Worm (Caenorhabditis elegans) whole organism, young adult: Measurements from ENCODE around the gene Y53F4B.10.

Source experiments
- C06A6.2 ChIP-seq: fragments of 200-800 bp; sonication (Bioruptor generic); conservative IDR thresholded peaks from 2 replicates; pipeline ENCODE4 v1.3.6; 2022; ENCODE audit warnings: missing genetic modification characterization, missing compliant biosample characterization
- F49E8.2 ChIP-seq: sonication (generic microtip); optimal IDR thresholded peaks from 3 replicates; lab custom pipeline; 2017; ENCODE audit warnings: missing genetic modification characterization, mild to moderate bottlenecking, missing compliant biosample characterization, antibody characterized with exemption, moderate library complexity; ENCODE audit not compliant: insufficient read depth
- ama-1 ChIP-seq, 3 experiments: fragments of 150-350 bp in 1 of 3; sonication (generic microtip) in 2 of 3; optimal IDR thresholded peaks; 2 replicates each; lab custom pipeline; 2014 to 2018; ENCODE audit warnings: missing biosample characterization in 2 of 3, missing genetic modification characterization in 2 of 3, missing genetic modification reagents in 2 of 3
- let-607 ChIP-seq, 2 experiments: fragments of 200-800 bp in 1 of 2; sonication (Bioruptor generic) in 1 of 2; sonication (generic microtip) in 1 of 2; optimal IDR thresholded peaks; 2 replicates each; lab custom pipeline; 2016 to 2018; ENCODE audit warnings: mild to moderate bottlenecking in 2 of 2, missing compliant biosample characterization in 2 of 2, missing genetic modification characterization in 2 of 2, moderate library complexity in 2 of 2, missing genotype in 1 of 2
- lin-35 ChIP-seq, 3 experiments: fragments of 150-350 bp in 2 of 3; sonication (generic microtip) in 1 of 3; optimal IDR thresholded peaks; 2 replicates each; lab custom pipeline; 2014 to 2018; ENCODE audit warnings: missing biosample characterization in 3 of 3, missing genetic modification characterization in 3 of 3, missing genetic modification reagents in 3 of 3
- madf-10 ChIP-seq: sonication (generic microtip); optimal IDR thresholded peaks from 2 replicates; lab custom pipeline; 2016; ENCODE audit warnings: mild to moderate bottlenecking, missing genetic modification characterization, missing compliant biosample characterization
- madf-3 ChIP-seq: fragments of 200-800 bp; sonication (Bioruptor generic); IDR thresholded peaks from 2 replicates; pipeline ENCODE4 v1.3.6; 2022; ENCODE audit warnings: missing genetic modification reagents, missing genetic modification characterization, missing compliant biosample characterization
- pbrm-1 ChIP-seq: fragments of 200-800 bp; sonication (Bioruptor generic); IDR thresholded peaks from 2 replicates; pipeline ENCODE4 v1.3.6; 2022; ENCODE audit warnings: missing genetic modification reagents, missing genetic modification characterization, missing compliant biosample characterization
- rcor-1 ChIP-seq: fragments of 200-800 bp; sonication (Bioruptor generic); IDR thresholded peaks from 2 replicates; pipeline ENCODE4 v1.3.6; 2022; ENCODE audit warnings: missing genetic modification reagents, missing genetic modification characterization, missing compliant biosample characterization
- rpc-1 ChIP-seq, 2 experiments: fragments of 150-350 bp in 1 of 2; sonication (generic microtip) in 1 of 2; optimal IDR thresholded peaks; 2 replicates each; lab custom pipeline; 2014 to 2018; ENCODE audit warnings: missing biosample characterization in 1 of 2, missing genetic modification characterization in 1 of 2, missing genetic modification reagents in 1 of 2, missing genotype in 1 of 2
- snpc-4 ChIP-seq, 5 experiments: fragments of 150-350 bp in 1 of 5; sonication (generic microtip) in 4 of 5; optimal IDR thresholded peaks; 2 replicates each; lab custom pipeline; 2014 to 2018; ENCODE audit warnings: missing genetic modification characterization in 5 of 5, missing biosample characterization in 3 of 5, antibody characterized with exemption in 2 of 5, mild to moderate bottlenecking in 2 of 5, missing compliant biosample characterization in 2 of 5, missing genotype in 2 of 5, moderate library complexity in 2 of 5, missing genetic modification reagents in 1 of 5
- unc-130 ChIP-seq: sonication (generic microtip); optimal IDR thresholded peaks from 2 replicates; lab custom pipeline; 2016; ENCODE audit warnings: missing genetic modification reagents, missing genetic modification characterization, missing compliant biosample characterization

ce11 chrII:15026389-15026788, 23.1 kb upstream of the Y53F4B.10 start:
- TF ChIP-seq rpc-1 (optimal IDR thresholded peaks at IDR 0.05; lab: Kevin White, UChicago) (no peak), rpc-1 (tag; optimal IDR thresholded peaks at IDR 0.05; lab: Kevin White, UChicago) (no peak), rcor-1 (no peak), madf-3 (no peak), let-607 (tag; optimal IDR thresholded peaks at IDR 0.05; lab: Kevin White, UChicago) (no peak), lin-35 (GFP tag; optimal IDR thresholded peaks at IDR 0.05; lab: Kevin White, UChicago) (no peak), snpc-4 (GFP tag; optimal IDR thresholded peaks at IDR 0.05; lab: Kevin White, UChicago) (no peak), snpc-4 (tag; optimal IDR thresholded peaks at IDR 0.05; lab: Kevin White, UChicago) (no peak), madf-10 (tag; lab: Kevin White, UChicago) (no peak), ama-1 (optimal IDR thresholded peaks at IDR 0.05; lab: Kevin White, UChicago) (no peak), ama-1 (GFP tag; optimal IDR thresholded peaks at IDR 0.05; lab: Kevin White, UChicago) (no peak), F49E8.2 (tag; lab: Kevin White, UChicago) (no peak), pbrm-1 (no peak), unc-130 (GFP tag; lab: Kevin White, UChicago) (no peak), C06A6.2 (no peak)
